Fruit fly (Drosophila melanogaster) whole organism, prepupa: Measurements from ENCODE around the gene CG32189.

Experiments used
- CG11294 ChIP-seq: fragments of 200-800 bp; sonication (Bioruptor generic); IDR thresholded peaks from 2 replicates; pipeline ENCODE4 v1.3.6; 2022; ENCODE audit warnings: missing biosample characterization, missing genetic modification characterization
- CG11762 ChIP-seq: fragments of 200-800 bp; sonication (Bioruptor generic); optimal IDR thresholded peaks from 3 replicates; lab custom pipeline; 2016; ENCODE audit warnings: missing biosample characterization, missing genetic modification characterization; ENCODE audit not compliant: insufficient read depth
- CG1621 ChIP-seq: fragments of 200-800 bp; sonication (Bioruptor generic); optimal IDR thresholded peaks from 3 replicates; lab custom pipeline; 2018; ENCODE audit warnings: missing biosample characterization, mild to moderate bottlenecking, missing genetic modification characterization
- CG16779 ChIP-seq: fragments of 200-800 bp; sonication (Bioruptor generic); optimal IDR thresholded peaks from 3 replicates; lab custom pipeline; 2017; ENCODE audit warnings: missing biosample characterization, mild to moderate bottlenecking, missing genetic modification characterization
- CG31627 ChIP-seq: fragments of 200-800 bp; sonication (Bioruptor generic); optimal IDR thresholded peaks from 3 replicates; lab custom pipeline; 2016; ENCODE audit warnings: missing biosample characterization, missing genetic modification characterization
- CG32006 ChIP-seq: fragments of 200-800 bp; sonication (Bioruptor generic); optimal IDR thresholded peaks from 3 replicates; lab custom pipeline; 2017; ENCODE audit warnings: missing biosample characterization, mild to moderate bottlenecking, missing genetic modification characterization
- CG34406 ChIP-seq: fragments of 200-800 bp; sonication (Bioruptor generic); optimal IDR thresholded peaks from 3 replicates; lab custom pipeline; 2016; ENCODE audit warnings: missing biosample characterization, missing genetic modification characterization
- CG4318 ChIP-seq: fragments of 200-800 bp; sonication (Bioruptor generic); optimal IDR thresholded peaks from 3 replicates; lab custom pipeline; 2017; ENCODE audit warnings: missing biosample characterization, mild to moderate bottlenecking, missing genetic modification characterization
- CG6808 ChIP-seq: fragments of 200-800 bp; sonication (Bioruptor generic); optimal IDR thresholded peaks from 3 replicates; lab custom pipeline; 2017; ENCODE audit warnings: missing biosample characterization, missing genetic modification characterization, mild to moderate bottlenecking, moderate library complexity, missing genetic modification reagents
- CG6854 ChIP-seq: fragments of 200-800 bp; sonication (Bioruptor generic); optimal IDR thresholded peaks from 2 replicates; lab custom pipeline; 2017; ENCODE audit warnings: missing biosample characterization, mild to moderate bottlenecking, missing genetic modification characterization
- CG8119 ChIP-seq: fragments of 200-800 bp; sonication (Bioruptor generic); IDR thresholded peaks from 3 replicates; pipeline ENCODE4 v1.3.6; 2022; ENCODE audit warnings: missing biosample characterization, missing genetic modification characterization
- CG8632 ChIP-seq: fragments of 200-800 bp; sonication (Bioruptor generic); optimal IDR thresholded peaks from 3 replicates; lab custom pipeline; 2016; ENCODE audit warnings: missing biosample characterization, missing genetic modification characterization
- CG9139 ChIP-seq: fragments of 200-800 bp; sonication (Bioruptor generic); optimal IDR thresholded peaks from 3 replicates; lab custom pipeline; 2017; ENCODE audit warnings: missing biosample characterization, mild to moderate bottlenecking, missing genetic modification characterization
- Eip75B ChIP-seq: fragments of 200-800 bp; sonication (Bioruptor generic); optimal IDR thresholded peaks from 3 replicates; lab custom pipeline; 2016; ENCODE audit warnings: missing biosample characterization, missing genetic modification characterization
- Eip78C ChIP-seq: fragments of 200-800 bp; sonication (Bioruptor generic); peaks from one replicate; lab custom pipeline; 2016; ENCODE audit warnings: missing biosample characterization, missing genetic modification characterization
- Eip93F ChIP-seq: fragments of 200-800 bp; sonication (Bioruptor generic); optimal IDR thresholded peaks from 2 replicates; lab custom pipeline; 2016; ENCODE audit warnings: missing biosample characterization, mild to moderate bottlenecking, missing genetic modification characterization
- Ets21C ChIP-seq: fragments of 200-800 bp; sonication (Bioruptor generic); optimal IDR thresholded peaks from 3 replicates; lab custom pipeline; 2016; ENCODE audit warnings: missing biosample characterization, missing genetic modification characterization
- Gug ChIP-seq: fragments of 200-800 bp; sonication (Bioruptor generic); IDR thresholded peaks from 2 replicates; pipeline ENCODE4 v1.3.6; 2022; ENCODE audit warnings: missing biosample characterization, missing genetic modification characterization
- Hr38 ChIP-seq: sonication (Bioruptor generic); optimal IDR thresholded peaks from 2 replicates; lab custom pipeline; 2016; ENCODE audit warnings: missing biosample characterization, missing genetic modification characterization
- Hr39 ChIP-seq: fragments of 200-800 bp; sonication (Bioruptor generic); optimal IDR thresholded peaks from 2 replicates; lab custom pipeline; 2016; ENCODE audit warnings: missing biosample characterization, missing genetic modification characterization
- Hr4 ChIP-seq: fragments of 200-800 bp; sonication (Bioruptor generic); optimal IDR thresholded peaks from 3 replicates; lab custom pipeline; 2016; ENCODE audit warnings: missing biosample characterization, missing genetic modification characterization
- Smox ChIP-seq: fragments of 200-800 bp; sonication (Bioruptor generic); optimal IDR thresholded peaks from 3 replicates; lab custom pipeline; 2016; ENCODE audit warnings: missing biosample characterization, missing genetic modification characterization
- Sox14 ChIP-seq: fragments of 200-800 bp; sonication (Bioruptor generic); optimal IDR thresholded peaks from 3 replicates; lab custom pipeline; 2016; ENCODE audit warnings: missing biosample characterization, missing genetic modification characterization
- achi ChIP-seq: fragments of 200-800 bp; sonication (Bioruptor generic); optimal IDR thresholded peaks from 3 replicates; lab custom pipeline; 2016; ENCODE audit warnings: missing biosample characterization, missing genetic modification characterization
- dac ChIP-seq: fragments of 200-800 bp; sonication (Bioruptor generic); optimal IDR thresholded peaks from 2 replicates; lab custom pipeline; 2017; ENCODE audit warnings: missing biosample characterization, mild to moderate bottlenecking, missing genetic modification characterization
- dsx ChIP-seq: fragments of 200-800 bp; optimal IDR thresholded peaks from 3 replicates; lab custom pipeline; 2019; ENCODE audit warnings: missing biosample characterization, mild to moderate bottlenecking, missing genetic modification characterization, moderate library complexity; ENCODE audit not compliant: poor library complexity, severe bottlenecking
- eg ChIP-seq: fragments of 200-800 bp; sonication (Bioruptor generic); IDR thresholded peaks from 3 replicates; pipeline ENCODE4 v1.3.6; 2022; ENCODE audit warnings: missing biosample characterization, missing genetic modification characterization
- esn ChIP-seq: fragments of 200-800 bp; sonication (Bioruptor generic); optimal IDR thresholded peaks from 2 replicates; lab custom pipeline; 2016; ENCODE audit warnings: missing biosample characterization, mild to moderate bottlenecking, missing genetic modification characterization, moderate library complexity
- fd59A ChIP-seq: fragments of 200-800 bp; sonication (Bioruptor generic); optimal IDR thresholded peaks from 2 replicates; lab custom pipeline; 2017; ENCODE audit warnings: missing biosample characterization, mild to moderate bottlenecking, missing genetic modification characterization, missing genetic modification reagents
- fkh ChIP-seq: fragments of 200-800 bp; sonication (Bioruptor generic); optimal IDR thresholded peaks from 3 replicates; lab custom pipeline; 2017; ENCODE audit warnings: missing biosample characterization, mild to moderate bottlenecking, missing genetic modification characterization, moderate library complexity
- salr ChIP-seq, 2 experiments: fragments of 200-800 bp; sonication (Bioruptor generic); optimal IDR thresholded peaks; 3 replicates each; lab custom pipeline; 2016 to 2018; ENCODE audit warnings: missing biosample characterization in 2 of 2, missing genetic modification characterization in 2 of 2, mild to moderate bottlenecking in 1 of 2
- topi ChIP-seq: fragments of 200-800 bp; sonication (Bioruptor generic); optimal IDR thresholded peaks from 3 replicates; lab custom pipeline; 2016; ENCODE audit warnings: missing biosample characterization, missing genetic modification characterization
- vri ChIP-seq: fragments of 200-800 bp; sonication (Bioruptor generic); optimal IDR thresholded peaks from 3 replicates; lab custom pipeline; 2016; ENCODE audit warnings: missing biosample characterization, mild to moderate bottlenecking, missing genetic modification characterization

The CG32189 gene

DNA sequence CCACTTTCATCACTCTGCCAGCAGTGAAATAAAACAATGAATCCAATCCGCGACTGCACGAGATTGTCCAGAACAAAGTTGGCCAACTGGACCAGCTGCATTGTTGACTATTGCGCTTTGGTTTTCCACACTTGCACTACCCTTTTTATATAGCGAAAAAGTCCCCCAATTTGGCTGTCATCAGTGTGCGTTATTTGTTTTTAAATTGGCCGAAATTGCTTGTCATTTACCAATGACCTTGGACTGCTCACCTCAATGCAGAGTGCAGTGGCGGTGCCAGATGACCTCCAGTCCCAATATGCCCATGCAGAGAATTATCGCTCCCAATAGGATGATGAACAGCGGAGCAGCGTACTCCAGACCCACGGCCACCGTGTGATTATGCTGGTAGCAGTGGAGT is 17.2 kb downstream of the CG32189 start, which contains the start of gene Ir75a:
TSS of gene Ir75a (minus strand) at position 101 of the 400 bp plus-strand sequence.
- TF ChIP-seq topi: no peak
- TF ChIP-seq Hr4: no peak
- TF ChIP-seq Eip93F (GFP tag; lab: Kevin White, UChicago): no peak
- no peak for TF ChIP-seq achi (GFP tag; lab: Kevin White, UChicago)
- TF ChIP-seq Eip78C (GFP tag; lab: Kevin White, UChicago): no peak
- no peak for TF ChIP-seq CG8632
- TF ChIP-seq Gug (GFP tag; lab: Robert Waterston, UW): no peak
- TF ChIP-seq Eip75B (GFP tag; lab: Kevin White, UChicago): no peak
- TF ChIP-seq Hr38 (GFP tag; lab: Kevin White, UChicago): no peak
- TF ChIP-seq Ets21C (GFP tag; lab: Kevin White, UChicago): no peak
- TF ChIP-seq CG31627: no peak
- TF ChIP-seq CG16779 (tag; lab: Kevin White, UChicago): no peak
- no peak for TF ChIP-seq CG4318 (GFP tag; lab: Kevin White, UChicago)
- no peak for TF ChIP-seq dac (GFP tag; lab: Kevin White, UChicago)
- TF ChIP-seq CG9139 (GFP tag; lab: Kevin White, UChicago): no peak

- TF ChIP-seq CG1621 (tag; lab: Kevin White, UChicago) (no peak), CG6854 (GFP tag; lab: Kevin White, UChicago) (no peak), vri (GFP tag; lab: Kevin White, UChicago) (peak; percentile 75), CG6808 (GFP tag; lab: Kevin White, UChicago) (no peak), CG4318 (GFP tag; lab: Kevin White, UChicago) (no peak), Smox (GFP tag; lab: Kevin White, UChicago) (no peak)
Measured at dm6 chr3L:17814036-17814435, 20.9 kb downstream of the CG32189 start, which contains the start of gene Cln3. TSS of gene Cln3 (minus strand) at chr3L:17814119.

dm6 chr3L:17808597-17809213 is 26.3 kb downstream of the CG32189 start, which contains the start of gene CG32191:
TSS of gene CG32191 (minus strand) at chr3L:17809146.
- no peak for TF ChIP-seq CG34406
- TF ChIP-seq fkh (GFP tag; lab: Kevin White, UChicago): peak; percentile 64
- peak; percentile 11 for TF ChIP-seq vri (GFP tag; lab: Kevin White, UChicago)

- TF ChIP-seq salr (GFP tag; optimal IDR thresholded peaks at IDR 0.05; lab: Kevin White, UChicago) (no peak), Sox14 (GFP tag; lab: Kevin White, UChicago) (no peak), Eip93F (GFP tag; lab: Kevin White, UChicago) (no peak), CG11762 (GFP tag; lab: Kevin White, UChicago) (no peak), vri (GFP tag; lab: Kevin White, UChicago) (no peak), CG11294 (no peak), CG32006 (GFP tag; lab: Kevin White, UChicago) (no peak), fd59A (GFP tag; lab: Kevin White, UChicago) (no peak), Hr39 (no peak), achi (GFP tag; lab: Kevin White, UChicago) (no peak), esn (GFP tag; lab: Kevin White, UChicago) (no peak), dsx (GFP tag; lab: Kevin White, UChicago) (no peak), CG8119 (GFP tag; lab: Robert Waterston, UW) (no peak), Gug (GFP tag; lab: Robert Waterston, UW) (no peak), dac (GFP tag; lab: Kevin White, UChicago) (no peak), CG1621 (tag; lab: Kevin White, UChicago) (no peak), eg (GFP tag; lab: Robert Waterston, UW) (no peak)
Measured at dm6 chr3L:17806357-17807025, 28.5 kb downstream of the CG32189 start, which contains the start of gene CG32187. TSS of gene CG32187 (minus strand) at chr3L:17806365.
